Worm (Caenorhabditis elegans): ENCODE results near the gene btb-14.

DNA sequence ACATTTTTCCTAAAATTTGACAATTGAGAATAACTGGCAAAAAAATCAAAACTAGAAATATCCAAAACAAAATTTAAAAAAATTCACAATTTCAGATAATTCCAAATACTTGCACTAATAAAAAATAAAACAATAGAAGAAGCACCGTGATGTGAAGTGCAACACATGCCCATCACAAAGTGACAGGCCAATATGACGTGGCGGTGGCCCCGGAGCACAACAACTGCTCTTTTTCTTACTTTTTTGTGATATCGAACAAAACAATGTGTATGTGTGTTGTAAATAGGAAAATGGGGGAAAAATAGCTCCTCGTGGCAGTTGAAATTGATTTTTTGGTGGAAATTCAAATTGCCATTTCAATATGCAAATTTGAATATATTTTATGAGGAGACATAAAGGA is 29.4 kb upstream of the btb-14 start:
- TF ChIP-seq egl-5 (tag; optimal IDR thresholded peaks at IDR 0.05) (no peak), nfya-1 (tag; optimal IDR thresholded peaks at IDR 0.05; ENCODE audit: insufficient read depth) (no peak), elt-3 (tag; optimal IDR thresholded peaks at IDR 0.05) (no peak), pqm-1 (tag; optimal IDR thresholded peaks at IDR 0.05) (no peak)

All from whole organism, L3 larva.